Fruit fly (Drosophila melanogaster) whole organism, embryonic: ENCODE results near the gene RfC4.

Source experiments
- Antp ChIP-seq: fragments of 200-800 bp; sonication (Bioruptor generic); optimal IDR thresholded peaks from 3 replicates; lab custom pipeline; 2016; ENCODE audit warnings: missing biosample characterization, missing genetic modification characterization
- CG10147 ChIP-seq: fragments of 200-800 bp; sonication (Bioruptor generic); optimal IDR thresholded peaks from 2 replicates; lab custom pipeline; 2019; ENCODE audit warnings: missing biosample characterization, mild to moderate bottlenecking, missing genetic modification characterization, moderate library complexity
- CG11456 ChIP-seq: fragments of 200-800 bp; sonication (Bioruptor generic); IDR thresholded peaks from 3 replicates; pipeline ENCODE4 v1.3.6; 2022; ENCODE audit warnings: missing biosample characterization, missing genetic modification characterization
- CG1603 ChIP-seq: fragments of 200-800 bp; sonication (Bioruptor generic); optimal IDR thresholded peaks from 2 replicates; lab custom pipeline; 2019; ENCODE audit warnings: missing biosample characterization, mild to moderate bottlenecking, missing genetic modification characterization, moderate library complexity
- CG16863 ChIP-seq: fragments of 200-800 bp; sonication (Bioruptor generic); optimal IDR thresholded peaks from 3 replicates; lab custom pipeline; 2016; ENCODE audit warnings: missing biosample characterization, missing genetic modification characterization
- CG17568 ChIP-seq: fragments of 200-800 bp; sonication (Bioruptor generic); optimal IDR thresholded peaks from 2 replicates; lab custom pipeline; 2018; ENCODE audit warnings: missing biosample characterization, mild to moderate bottlenecking, missing genetic modification characterization, moderate library complexity
- CG30020 ChIP-seq: fragments of 200-800 bp; optimal IDR thresholded peaks from 2 replicates; lab custom pipeline; 2019; ENCODE audit warnings: missing biosample characterization, mild to moderate bottlenecking, missing genetic modification characterization, moderate library complexity
- CG9932 ChIP-seq: fragments of 200-800 bp; sonication (Bioruptor generic); IDR thresholded peaks from 2 replicates; pipeline ENCODE4 v1.3.6; 2022; ENCODE audit warnings: missing biosample characterization, missing genetic modification characterization
- Dll ChIP-seq: fragments of 200-800 bp; sonication (Bioruptor generic); IDR thresholded peaks from 4 replicates; pipeline ENCODE4 v1.3.6; 2022; ENCODE audit warnings: missing biosample characterization, missing genetic modification characterization; ENCODE audit not compliant: partially characterized antibody
- Doc2 ChIP-seq: fragments of 200-800 bp; sonication (Bioruptor generic); IDR thresholded peaks from 2 replicates; pipeline ENCODE4 v1.3.6; 2022; ENCODE audit warnings: missing biosample characterization, missing genetic modification characterization
- Doc3 ChIP-seq: fragments of 200-800 bp; sonication (Bioruptor generic); IDR thresholded peaks from 3 replicates; pipeline ENCODE4 v1.3.6; 2022; ENCODE audit warnings: missing biosample characterization, missing genetic modification characterization; ENCODE audit not compliant: partially characterized antibody
- Ets65A ChIP-seq: fragments of 200-800 bp; sonication (Bioruptor generic); peaks from one replicate; lab custom pipeline; 2016; ENCODE audit warnings: missing biosample characterization, missing genetic modification characterization
- Fer1 ChIP-seq: fragments of 200-800 bp; sonication (Bioruptor generic); optimal IDR thresholded peaks from 2 replicates; lab custom pipeline; 2017; ENCODE audit warnings: missing biosample characterization, mild to moderate bottlenecking, missing genetic modification characterization
- Hey ChIP-seq: fragments of 200-800 bp; sonication (Bioruptor generic); optimal IDR thresholded peaks from 3 replicates; lab custom pipeline; 2018; ENCODE audit warnings: missing biosample characterization, mild to moderate bottlenecking, missing genetic modification characterization
- Hmx ChIP-seq: fragments of 200-800 bp; sonication (Bioruptor generic); optimal IDR thresholded peaks from 2 replicates; lab custom pipeline; 2016; ENCODE audit warnings: missing biosample characterization, missing genetic modification characterization
- Mad ChIP-seq: fragments of 200-800 bp; sonication (Bioruptor generic); optimal IDR thresholded peaks from 2 replicates; lab custom pipeline; 2016; ENCODE audit warnings: missing biosample characterization, missing genetic modification characterization
- Max ChIP-seq: fragments of 200-800 bp; sonication (Bioruptor generic); optimal IDR thresholded peaks from 2 replicates; lab custom pipeline; 2016; ENCODE audit warnings: missing biosample characterization, mild to moderate bottlenecking, missing genetic modification characterization
- NK7.1 ChIP-seq: fragments of 200-800 bp; sonication (Bioruptor generic); optimal IDR thresholded peaks from 3 replicates; lab custom pipeline; 2016; ENCODE audit warnings: missing biosample characterization, missing genetic modification characterization
- Nf-YB ChIP-seq: fragments of 200-800 bp; sonication (Bioruptor generic); optimal IDR thresholded peaks from 3 replicates; lab custom pipeline; 2019; ENCODE audit warnings: missing biosample characterization, mild to moderate bottlenecking, missing genetic modification characterization, moderate library complexity
- PHDP ChIP-seq: fragments of 200-800 bp; sonication (Bioruptor generic); optimal IDR thresholded peaks from 3 replicates; lab custom pipeline; 2018; ENCODE audit warnings: missing biosample characterization, mild to moderate bottlenecking, missing genetic modification characterization, moderate library complexity
- Pdp1 ChIP-seq, 2 experiments: fragments of 200-800 bp; sonication (Bioruptor generic); optimal IDR thresholded peaks; 3 replicates each; lab custom pipeline; 2016; ENCODE audit warnings: missing biosample characterization in 2 of 2, missing genetic modification characterization in 2 of 2, mild to moderate bottlenecking in 1 of 2, moderate library complexity in 1 of 2
- Sry-δ ChIP-seq: fragments of 200-800 bp; sonication (Bioruptor generic); optimal IDR thresholded peaks from 2 replicates; lab custom pipeline; 2016; ENCODE audit warnings: missing biosample characterization, missing genetic modification characterization
- amos ChIP-seq: fragments of 200-800 bp; sonication (Bioruptor generic); IDR thresholded peaks from 2 replicates; pipeline ENCODE4 v1.3.6; 2022; ENCODE audit warnings: missing biosample characterization, missing genetic modification characterization; ENCODE audit not compliant: partially characterized antibody
- chinmo ChIP-seq: fragments of 200-800 bp; sonication (Bioruptor generic); IDR thresholded peaks from 4 replicates; pipeline ENCODE4 v1.3.6; 2022; ENCODE audit warnings: missing biosample characterization, missing genetic modification characterization; ENCODE audit not compliant: partially characterized antibody
- ewg ChIP-seq: fragments of 200-800 bp; sonication (Bioruptor generic); optimal IDR thresholded peaks from 3 replicates; lab custom pipeline; 2017; ENCODE audit warnings: mild to moderate bottlenecking, missing biosample characterization, missing genetic modification reagents, missing genetic modification characterization
- fru ChIP-seq: fragments of >200 bp; optimal IDR thresholded peaks from 2 replicates; lab custom pipeline; 2017
- ftz-f1 ChIP-seq: fragments of 200-800 bp; sonication (Bioruptor generic); optimal IDR thresholded peaks from 2 replicates; lab custom pipeline; 2016; ENCODE audit warnings: missing biosample characterization, missing genetic modification characterization
- klu ChIP-seq: fragments of 200-800 bp; sonication (Bioruptor generic); IDR thresholded peaks from 2 replicates; pipeline ENCODE4 v1.3.6; 2022; ENCODE audit warnings: missing biosample characterization, missing genetic modification characterization
- luna ChIP-seq: fragments of 200-800 bp; sonication (Bioruptor generic); optimal IDR thresholded peaks from 2 replicates; lab custom pipeline; 2016; ENCODE audit warnings: missing biosample characterization, missing genetic modification characterization
- maf-S ChIP-seq: fragments of 200-800 bp; sonication (Bioruptor generic); optimal IDR thresholded peaks from 2 replicates; lab custom pipeline; 2016; ENCODE audit warnings: missing biosample characterization, missing genetic modification characterization
- nom ChIP-seq: fragments of 200-800 bp; sonication (Bioruptor generic); optimal IDR thresholded peaks from 2 replicates; lab custom pipeline; 2017; ENCODE audit warnings: missing biosample characterization, missing genetic modification characterization, mild to moderate bottlenecking, moderate library complexity, missing genetic modification reagents
- phol ChIP-seq: fragments of 200-800 bp; sonication (Bioruptor generic); optimal IDR thresholded peaks from 3 replicates; lab custom pipeline; 2018; ENCODE audit warnings: missing biosample characterization, mild to moderate bottlenecking, missing genetic modification characterization, moderate library complexity
- rib ChIP-seq: fragments of 200-800 bp; sonication (Bioruptor generic); IDR thresholded peaks from 2 replicates; pipeline ENCODE4 v1.3.6; 2022; ENCODE audit warnings: missing biosample characterization, missing genetic modification characterization
- sd ChIP-seq: fragments of 200-800 bp; sonication (Bioruptor generic); optimal IDR thresholded peaks from 3 replicates; lab custom pipeline; 2018; ENCODE audit warnings: missing biosample characterization, mild to moderate bottlenecking, missing genetic modification characterization, moderate library complexity
- sens-2 ChIP-seq: fragments of 200-800 bp; sonication (Bioruptor generic); IDR thresholded peaks from 2 replicates; pipeline ENCODE4 v1.3.6; 2022; ENCODE audit warnings: missing biosample characterization, missing genetic modification characterization
- shn ChIP-seq: fragments of 200-800 bp; sonication (Bioruptor generic); optimal IDR thresholded peaks from 3 replicates; lab custom pipeline; 2016; ENCODE audit warnings: missing biosample characterization, missing genetic modification characterization
- ssp ChIP-seq: fragments of 200-800 bp; sonication (Bioruptor generic); IDR thresholded peaks from 2 replicates; pipeline ENCODE4 v1.3.6; 2022; ENCODE audit warnings: missing biosample characterization, missing genetic modification characterization
- tll ChIP-seq, 2 experiments: fragments of 200-800 bp in 1 of 2; fragments of >200 bp in 1 of 2; sonication (Bioruptor generic) in 1 of 2; optimal IDR thresholded peaks; 2 replicates each; lab custom pipeline; 2017 to 2019; ENCODE audit warnings: missing biosample characterization in 2 of 2, missing genetic modification characterization in 2 of 2, mild to moderate bottlenecking in 1 of 2, moderate library complexity in 1 of 2
- tup ChIP-seq: fragments of 200-800 bp; sonication (Bioruptor generic); optimal IDR thresholded peaks from 2 replicates; lab custom pipeline; 2016; ENCODE audit warnings: missing biosample characterization, mild to moderate bottlenecking, missing genetic modification characterization, moderate library complexity
- unc-4 ChIP-seq: fragments of 200-800 bp; sonication (Bioruptor generic); IDR thresholded peaks from 2 replicates; pipeline ENCODE4 v1.3.6; 2022; ENCODE audit warnings: missing biosample characterization, missing genetic modification characterization; ENCODE audit not compliant: partially characterized antibody
- zen ChIP-seq: fragments of 200-800 bp; sonication (Bioruptor generic); optimal IDR thresholded peaks from 3 replicates; lab custom pipeline; 2018; ENCODE audit warnings: missing biosample characterization, mild to moderate bottlenecking, missing genetic modification characterization, moderate library complexity
- zfh2 ChIP-seq: fragments of 200-800 bp; sonication (Bioruptor generic); optimal IDR thresholded peaks from 2 replicates; lab custom pipeline; 2016; ENCODE audit warnings: missing biosample characterization, missing genetic modification characterization

RfC4 gene

DNA sequence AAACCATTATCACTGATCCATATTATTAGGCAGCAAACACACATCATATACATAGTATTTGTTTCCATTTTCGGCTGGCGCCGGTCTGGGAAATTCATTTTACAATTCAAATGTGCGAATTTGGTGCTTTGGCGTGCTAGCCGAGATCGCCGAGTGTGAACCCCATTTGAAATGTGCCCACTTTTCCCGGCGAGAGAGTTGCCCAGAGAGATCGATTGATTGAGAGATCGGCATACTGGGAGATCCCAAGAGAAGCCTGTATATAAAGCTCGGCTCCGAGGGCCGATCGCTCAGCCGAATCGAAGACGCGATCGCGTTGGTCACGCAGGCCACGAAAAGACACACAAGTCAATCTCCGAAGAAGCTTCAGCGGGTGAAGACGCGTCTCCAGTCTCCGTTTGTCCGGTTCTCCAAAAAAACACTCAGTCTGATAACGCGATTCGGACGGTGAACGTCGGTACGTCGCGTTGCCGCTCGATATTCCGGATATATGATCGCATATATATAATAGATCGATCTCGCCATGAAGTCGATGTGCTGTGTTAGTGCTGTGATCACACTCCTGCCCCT is 12.7 kb upstream of the RfC4 start, which contains the start of gene CG1299 (continued):
- TF ChIP-seq unc-4 (0 out of 2 replicates have a peak, but pooled peaks have one; percentile 17), NK7.1 (GFP tag; lab: Kevin White, UChicago) (no peak), CG11456 (GFP tag; lab: Robert Waterston, UW) (0 out of 3 replicates have a peak, but pooled peaks have one; percentile 41), ssp (no peak), amos (GFP tag; lab: Robert Waterston, UW) (peak; percentile 13; the same call in 1 of the 2 replicates), ewg (GFP tag; lab: Kevin White, UChicago) (no peak)

DNA sequence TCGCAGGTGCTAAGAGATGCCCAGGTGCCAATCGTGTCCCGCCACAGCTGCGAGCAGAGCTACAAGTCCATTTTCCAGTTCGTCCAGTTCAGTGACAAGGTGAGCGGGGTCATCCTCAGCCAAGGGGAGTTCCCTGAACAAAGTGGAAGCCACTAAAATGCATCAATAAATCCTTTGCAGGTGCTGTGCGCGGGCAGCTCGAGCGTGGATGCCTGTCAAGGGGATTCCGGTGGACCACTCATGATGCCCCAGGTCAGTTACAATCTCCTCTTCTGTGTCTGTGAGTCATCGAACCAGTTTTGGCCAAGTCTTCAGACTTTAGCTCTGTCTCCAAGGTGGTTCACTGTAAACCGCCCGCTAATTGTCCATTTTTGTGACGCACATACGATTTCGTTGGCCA is 9.4 kb upstream of the RfC4 start:
- TF ChIP-seq CG10147 (GFP tag; lab: Kevin White, UChicago) (no peak), Pdp1 (GFP tag; optimal IDR thresholded peaks at IDR 0.05; lab: Kevin White, UChicago) (no peak), chinmo (GFP tag; lab: Robert Waterston, UW) (0 out of 4 replicates have a peak, but pooled peaks have one; percentile 24)

DNA sequence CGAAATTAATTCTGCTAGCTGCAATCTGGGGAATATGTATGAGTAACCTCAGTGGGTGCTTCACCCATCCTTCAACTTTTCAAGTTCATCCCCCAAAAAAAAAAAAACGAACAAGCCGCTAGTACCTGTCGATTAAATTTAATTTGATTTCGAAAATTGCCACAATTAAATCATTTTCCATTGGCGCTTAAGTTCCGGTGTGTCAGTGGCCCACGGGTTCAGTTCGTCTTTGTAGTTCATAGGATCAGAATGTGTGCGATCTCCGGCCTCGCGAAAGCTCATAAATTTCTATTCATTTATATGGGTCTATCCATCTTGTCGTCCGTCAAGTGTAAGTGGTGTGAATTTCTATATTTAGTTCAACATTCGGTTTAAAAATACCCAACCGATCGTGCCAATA is 6.2 kb upstream of the RfC4 start, which contains the start of gene CG32260:
Gene CG32260 (plus strand): TSS at position 301 of the 400 bp plus-strand sequence.
- TF ChIP-seq maf-S = no peak
- TF ChIP-seq Ets65A (GFP tag; lab: Kevin White, UChicago) = peak; percentile 60
- no peak for TF ChIP-seq Nf-YB (GFP tag; lab: Kevin White, UChicago)
- TF ChIP-seq tup (GFP tag; lab: Kevin White, UChicago) = no peak
- no peak for TF ChIP-seq CG30020 (tag; lab: Kevin White, UChicago)
- TF ChIP-seq Mad = no peak

DNA sequence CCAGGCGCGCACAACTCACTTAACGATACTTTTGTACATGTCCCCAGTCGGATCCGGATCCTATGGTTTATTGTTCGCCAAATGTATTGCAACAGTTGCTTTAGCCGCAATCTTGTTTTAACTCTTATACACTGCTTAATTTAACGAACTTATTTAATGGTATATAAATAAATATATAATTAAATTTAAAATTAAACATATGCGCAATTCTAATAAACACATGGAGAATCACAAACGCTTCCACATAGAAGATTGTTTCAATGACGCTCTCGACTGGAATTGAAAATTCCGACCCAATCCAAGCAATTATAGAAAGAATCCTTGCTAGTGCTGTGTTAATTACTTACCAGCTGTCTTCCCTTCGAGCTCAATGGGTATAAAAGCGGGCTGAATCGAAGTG is 5.3 kb upstream of the RfC4 start, which contains the start of gene Akh:
Gene Akh (plus strand): TSS at position 301 of the 400 bp plus-strand sequence.
- no peak for TF ChIP-seq nom (GFP tag; lab: Kevin White, UChicago)
- no peak for TF ChIP-seq sens-2 (GFP tag; lab: Robert Waterston, UW)
- TF ChIP-seq ftz-f1 (GFP tag; lab: Kevin White, UChicago) = no peak
- no peak for TF ChIP-seq rib (GFP tag; lab: Robert Waterston, UW)
- TF ChIP-seq CG16863 (GFP tag; lab: Kevin White, UChicago) = no peak
- no peak for TF ChIP-seq tll (GFP tag; optimal IDR thresholded peaks at IDR 0.05; lab: Kevin White, UChicago)
- no peak for TF ChIP-seq zen (tag; lab: Kevin White, UChicago)
- TF ChIP-seq zfh2 (GFP tag; lab: Kevin White, UChicago) = no peak
- TF ChIP-seq phol (tag; lab: Kevin White, UChicago) = no peak
- no peak for TF ChIP-seq Antp (GFP tag; lab: Kevin White, UChicago)
- TF ChIP-seq CG17568 (GFP tag; lab: Kevin White, UChicago) = no peak
- TF ChIP-seq CG1603 (tag; lab: Kevin White, UChicago) = no peak
- TF ChIP-seq Hey (tag; lab: Kevin White, UChicago) = no peak
- no peak for TF ChIP-seq Doc3 (GFP tag; lab: Robert Waterston, UW)
- TF ChIP-seq klu (GFP tag; lab: Robert Waterston, UW) = no peak

DNA sequence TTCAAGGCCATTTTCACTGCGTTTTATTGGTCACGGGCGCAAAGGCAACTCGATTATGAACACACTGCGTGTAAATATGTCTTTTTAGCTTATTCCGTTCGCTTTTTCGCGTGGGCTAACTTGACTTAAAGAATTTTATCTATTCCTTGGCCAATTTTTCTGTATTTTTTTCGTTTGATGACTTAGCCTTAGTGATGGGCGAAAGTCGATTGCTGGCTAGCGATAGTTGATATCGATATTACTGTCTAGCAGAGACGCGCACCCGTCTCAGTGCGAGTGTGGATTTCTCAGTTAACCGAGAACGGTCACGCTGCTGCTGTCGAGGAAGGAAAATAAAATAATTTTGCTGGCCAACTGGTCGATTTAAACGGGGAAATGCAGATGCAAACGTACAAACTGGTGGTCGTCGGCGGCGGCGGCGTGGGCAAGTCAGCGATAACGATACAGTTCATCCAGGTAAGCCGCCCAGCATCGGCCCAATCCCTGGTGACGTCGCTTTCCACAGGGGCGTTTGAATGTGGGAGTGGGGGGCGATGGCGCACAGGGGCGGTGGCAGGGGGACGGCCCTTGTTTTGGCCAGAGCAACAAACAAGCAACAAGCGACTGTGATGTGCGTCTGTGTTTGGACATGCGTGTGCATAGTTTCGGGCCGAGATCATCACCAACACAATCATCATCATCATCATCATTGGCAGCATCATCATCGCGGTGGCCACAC is 3.1 kb upstream of the RfC4 start, which contains the start of the genes Rop and Ras64B:
Gene Rop (minus strand): TSS at position 193 of the 718 bp plus-strand sequence.
Gene Ras64B (plus strand): TSS at position 273 of the 718 bp plus-strand sequence.
- TF ChIP-seq PHDP (tag; lab: Kevin White, UChicago) (peak; percentile 47), shn (GFP tag; lab: Kevin White, UChicago) (peak; percentile 4), CG9932 (GFP tag; lab: Robert Waterston, UW) (peak; percentile 52), Sry-δ (GFP tag; lab: Kevin White, UChicago) (peak; percentile 99), Fer1 (GFP tag; lab: Kevin White, UChicago) (peak; percentile 66), Dll (GFP tag; lab: Robert Waterston, UW) (peak; percentile 81), luna (peak; percentile 32), Max (GFP tag; lab: Kevin White, UChicago) (peak; percentile 17), Doc2 (no peak), Hmx (GFP tag; lab: Kevin White, UChicago) (no peak), sd (peak; percentile 67), Pdp1 (GFP tag; optimal IDR thresholded peaks at IDR 0.05; lab: Kevin White, UChicago) (peak in 1 of 2 experiments; percentile 40), fru (lab: Kevin White, UChicago) (no peak)
